Fruit fly (Drosophila melanogaster) whole organism, adult: ENCODE measurements around the gene CG46059.

Experiments
- CG11617 ChIP-seq: fragments of 200-800 bp; sonication (Bioruptor generic); optimal IDR thresholded peaks from 2 replicates; lab custom pipeline; 2017; ENCODE audit warnings: mild to moderate bottlenecking, missing biosample characterization, missing genetic modification reagents, missing genetic modification characterization
- CG12768 ChIP-seq: fragments of 200-800 bp; sonication (Bioruptor generic); optimal IDR thresholded peaks from 2 replicates; lab custom pipeline; 2017; ENCODE audit warnings: missing biosample characterization, missing genetic modification characterization, mild to moderate bottlenecking, moderate library complexity, missing genetic modification reagents
- CG14711 ChIP-seq: fragments of 200-800 bp; sonication (Bioruptor generic); optimal IDR thresholded peaks from 2 replicates; lab custom pipeline; 2018; ENCODE audit warnings: missing biosample characterization, mild to moderate bottlenecking, missing genetic modification characterization, moderate library complexity
- CG1620 ChIP-seq: fragments of 200-800 bp; sonication (Bioruptor generic); optimal IDR thresholded peaks from 2 replicates; lab custom pipeline; 2016; ENCODE audit warnings: missing biosample characterization, missing genetic modification characterization
- CG33017 ChIP-seq: fragments of 200-800 bp; sonication (Bioruptor generic); optimal IDR thresholded peaks from 2 replicates; lab custom pipeline; 2018; ENCODE audit warnings: missing biosample characterization, mild to moderate bottlenecking, missing genetic modification characterization, moderate library complexity
- CG5204 ChIP-seq: fragments of 200-800 bp; sonication (Bioruptor generic); optimal IDR thresholded peaks from 2 replicates; lab custom pipeline; 2016; ENCODE audit warnings: missing biosample characterization, missing genetic modification characterization
- CG7045 ChIP-seq: fragments of 200-800 bp; sonication (Bioruptor generic); optimal IDR thresholded peaks from 2 replicates; lab custom pipeline; 2017; ENCODE audit warnings: missing biosample characterization, mild to moderate bottlenecking, missing genetic modification characterization
- CG7101 ChIP-seq: fragments of 200-800 bp; sonication (Bioruptor generic); optimal IDR thresholded peaks from 2 replicates; lab custom pipeline; 2018; ENCODE audit warnings: missing biosample characterization, mild to moderate bottlenecking, missing genetic modification characterization, moderate library complexity
- Clk ChIP-seq: fragments of 200-800 bp; sonication (Bioruptor generic); optimal IDR thresholded peaks from 2 replicates; lab custom pipeline; 2017; ENCODE audit warnings: missing biosample characterization, missing genetic modification characterization
- Crg-1 ChIP-seq: fragments of 200-800 bp; sonication (Bioruptor generic); optimal IDR thresholded peaks from 2 replicates; lab custom pipeline; 2016; ENCODE audit warnings: missing biosample characterization, missing genetic modification characterization
- Hr96 ChIP-seq: fragments of 200-800 bp; sonication (Bioruptor generic); optimal IDR thresholded peaks from 2 replicates; lab custom pipeline; 2016; ENCODE audit warnings: missing biosample characterization, missing genetic modification characterization
- Mnt ChIP-seq: fragments of 200-800 bp; sonication (Bioruptor generic); optimal IDR thresholded peaks from 2 replicates; lab custom pipeline; 2016; ENCODE audit warnings: missing biosample characterization, mild to moderate bottlenecking, missing genetic modification characterization
- bab1 ChIP-seq: fragments of 200-800 bp; sonication (Bioruptor generic); optimal IDR thresholded peaks from 3 replicates; lab custom pipeline; 2019; ENCODE audit warnings: missing biosample characterization, mild to moderate bottlenecking, missing genetic modification characterization, moderate library complexity
- cic ChIP-seq: fragments of 200-800 bp; sonication (Bioruptor generic); optimal IDR thresholded peaks from 2 replicates; lab custom pipeline; 2017; ENCODE audit warnings: missing biosample characterization, mild to moderate bottlenecking, missing genetic modification characterization, moderate library complexity
- cnc ChIP-seq, 2 experiments: fragments of >200 bp; optimal IDR thresholded peaks; 2 replicates each; lab custom pipeline; 2017
- kay ChIP-seq: fragments of 200-800 bp; sonication (Bioruptor generic); peaks from one replicate; lab custom pipeline; 2016; ENCODE audit warnings: missing biosample characterization, missing genetic modification characterization, borderline replicate concordance
- ovo ChIP-seq: fragments of 200-800 bp; sonication (Bioruptor generic); optimal IDR thresholded peaks from 2 replicates; lab custom pipeline; 2016; ENCODE audit warnings: missing biosample characterization, missing genetic modification characterization
- pad ChIP-seq: fragments of 200-800 bp; sonication (Bioruptor generic); optimal IDR thresholded peaks from 3 replicates; lab custom pipeline; 2017; ENCODE audit warnings: missing biosample characterization, missing genetic modification characterization, mild to moderate bottlenecking, moderate library complexity, missing genetic modification reagents
- tj ChIP-seq: fragments of 200-800 bp; sonication (Bioruptor generic); optimal IDR thresholded peaks from 3 replicates; lab custom pipeline; 2017; ENCODE audit warnings: missing biosample characterization, mild to moderate bottlenecking, missing genetic modification characterization, moderate library complexity
- toe ChIP-seq: fragments of 200-800 bp; sonication (Bioruptor generic); optimal IDR thresholded peaks from 2 replicates; lab custom pipeline; 2016; ENCODE audit warnings: missing biosample characterization, missing genetic modification characterization

Gene CG46059

dm6 chr2L:19137494-19138360 is 45.9 kb downstream of the CG46059 start:
- TF ChIP-seq CG14711 (tag; lab: Kevin White, UChicago) (no peak), CG1620 (GFP tag; lab: Kevin White, UChicago) (no peak), CG33017 (tag; lab: Kevin White, UChicago) (no peak), tj (peak; percentile 65)

dm6 chr2L:19136735-19137134 is 46.9 kb downstream of the CG46059 start:
- TF ChIP-seq cnc (optimal IDR thresholded peaks at IDR 0.05; lab: Kevin White, UChicago) (no peak), bab1 (GFP tag; lab: Kevin White, UChicago) (peak; percentile 11)

dm6 chr2L:19135955-19136677 is 47.5 kb downstream of the CG46059 start:
- TF ChIP-seq Crg-1 (no peak), CG5204 (GFP tag; lab: Kevin White, UChicago) (no peak), CG1620 (GFP tag; lab: Kevin White, UChicago) (no peak)

dm6 chr2L:19134814-19135523 is 48.6 kb downstream of the CG46059 start, which contains the start of gene Polr1D:
Polr1D (minus strand) TSS chr2L:19135233.
- TF ChIP-seq bab1 (GFP tag; lab: Kevin White, UChicago) (no peak), ovo (peak; percentile 80), tj (peak; percentile 92), Mnt (GFP tag; lab: Kevin White, UChicago) (peak; percentile 50), pad (GFP tag; lab: Kevin White, UChicago) (peak; percentile 98)

dm6 chr2L:19134366-19134689 is 49.3 kb downstream of the CG46059 start:
- TF ChIP-seq CG1620 (GFP tag; lab: Kevin White, UChicago): no peak
- no peak for TF ChIP-seq kay (GFP tag; lab: Kevin White, UChicago)
- no peak for TF ChIP-seq cic (GFP tag; lab: Kevin White, UChicago)
- TF ChIP-seq ovo: no peak
- TF ChIP-seq CG11617: no peak
- no peak for TF ChIP-seq Crg-1
- no peak for TF ChIP-seq CG12768 (GFP tag; lab: Kevin White, UChicago)
- no peak for TF ChIP-seq CG33017 (tag; lab: Kevin White, UChicago)
- no peak for TF ChIP-seq cnc (optimal IDR thresholded peaks at IDR 0.05; lab: Kevin White, UChicago)
- TF ChIP-seq Clk (GFP tag; lab: Kevin White, UChicago): no peak
- no peak for TF ChIP-seq pad (GFP tag; lab: Kevin White, UChicago)
- TF ChIP-seq Hr96 (GFP tag; lab: Kevin White, UChicago): no peak
- TF ChIP-seq CG7101 (tag; lab: Kevin White, UChicago): no peak
- no peak for TF ChIP-seq Mnt (GFP tag; lab: Kevin White, UChicago)
- no peak for TF ChIP-seq CG7045 (GFP tag; lab: Kevin White, UChicago)
- no peak for TF ChIP-seq bab1 (GFP tag; lab: Kevin White, UChicago)
- TF ChIP-seq tj: no peak

dm6 chr2L:19133465-19134365 is 49.9 kb downstream of the CG46059 start, which contains the start of gene brat:
brat (plus strand) TSS chr2L:19133816.
- TF ChIP-seq Hr96 (GFP tag; lab: Kevin White, UChicago): peak; percentile 45
- TF ChIP-seq Crg-1: peak; percentile 64
- TF ChIP-seq bab1 (GFP tag; lab: Kevin White, UChicago): peak; percentile 7
- peak; percentile 97 for TF ChIP-seq Mnt (GFP tag; lab: Kevin White, UChicago)
- no peak for TF ChIP-seq cnc (optimal IDR thresholded peaks at IDR 0.05; lab: Kevin White, UChicago)
- peak; percentile 45 for TF ChIP-seq CG11617
- TF ChIP-seq CG14711 (tag; lab: Kevin White, UChicago): no peak
- no peak for TF ChIP-seq kay (GFP tag; lab: Kevin White, UChicago)
- peak; percentile 51 for TF ChIP-seq CG5204 (GFP tag; lab: Kevin White, UChicago)
- TF ChIP-seq Clk (GFP tag; lab: Kevin White, UChicago): no peak
- TF ChIP-seq cic (GFP tag; lab: Kevin White, UChicago): no peak
- no peak for TF ChIP-seq CG7045 (GFP tag; lab: Kevin White, UChicago)
- peak; percentile 77 for TF ChIP-seq toe (GFP tag; lab: Kevin White, UChicago)
- peak; percentile 61 for TF ChIP-seq CG7101 (tag; lab: Kevin White, UChicago)
- peak; percentile 100 for TF ChIP-seq tj
- no peak for TF ChIP-seq CG12768 (GFP tag; lab: Kevin White, UChicago)
- TF ChIP-seq CG1620 (GFP tag; lab: Kevin White, UChicago): peak; percentile 74
- no peak for TF ChIP-seq CG33017 (tag; lab: Kevin White, UChicago)
- TF ChIP-seq pad (GFP tag; lab: Kevin White, UChicago): no peak
- TF ChIP-seq ovo: no peak
